Worm (Caenorhabditis elegans) whole organism, L1 larva: Measurements from ENCODE around the gene sma-2.
A peak's percentile ranks its signal among the peaks of the same experiment; 100 is the strongest.

Experiments used
- C04F5.9 ChIP-seq: sonication (generic microtip); optimal IDR thresholded peaks from 2 replicates; lab custom pipeline; 2016; ENCODE audit warnings: missing genetic modification characterization, missing compliant biosample characterization
- C16A3.4 ChIP-seq: fragments of 150-350 bp; optimal IDR thresholded peaks from 2 replicates; lab custom pipeline; 2014; ENCODE audit warnings: missing biosample characterization, missing genetic modification characterization
- C34B4.2 ChIP-seq: sonication (generic microtip); optimal IDR thresholded peaks from 2 replicates; lab custom pipeline; 2017; ENCODE audit warnings: mild to moderate bottlenecking, missing genetic modification characterization, missing compliant biosample characterization
- F16B12.6 ChIP-seq: fragments of 150-350 bp; optimal IDR thresholded peaks from 2 replicates; lab custom pipeline; 2014; ENCODE audit warnings: missing biosample characterization, missing genetic modification characterization
- Y116A8C.19 ChIP-seq: sonication (generic microtip); optimal IDR thresholded peaks from 2 replicates; lab custom pipeline; 2016; ENCODE audit warnings: missing compliant biosample characterization, missing genetic modification characterization, borderline replicate concordance
- aha-1 ChIP-seq: fragments of 150-350 bp; optimal IDR thresholded peaks from 2 replicates; lab custom pipeline; 2014; ENCODE audit warnings: missing biosample characterization, missing genetic modification characterization
- alr-1 ChIP-seq: fragments of 200-800 bp; sonication (Bioruptor generic); optimal IDR thresholded peaks from 2 replicates; lab custom pipeline; 2018; ENCODE audit warnings: borderline replicate concordance, mild to moderate bottlenecking, missing genetic modification characterization, missing compliant biosample characterization
- ceh-63 ChIP-seq: fragments of 200-800 bp; sonication (Bioruptor generic); optimal IDR thresholded peaks from 2 replicates; lab custom pipeline; 2018; ENCODE audit warnings: mild to moderate bottlenecking, missing genetic modification characterization, missing compliant biosample characterization
- ces-1 ChIP-seq: fragments of 150-350 bp; optimal IDR thresholded peaks from 2 replicates; lab custom pipeline; 2014; ENCODE audit warnings: missing biosample characterization, missing genetic modification reagents, missing genetic modification characterization
- dpl-1 ChIP-seq, 3 experiments: fragments of 150-350 bp in 2 of 3; sonication (generic microtip) in 1 of 3; optimal IDR thresholded peaks; 2 replicates each; lab custom pipeline; 2014 to 2017; ENCODE audit warnings: missing biosample characterization in 3 of 3, missing genetic modification characterization in 3 of 3, missing genetic modification reagents in 3 of 3
- dsc-1 ChIP-seq: sonication (generic microtip); optimal IDR thresholded peaks from 2 replicates; lab custom pipeline; 2016; ENCODE audit warnings: mild to moderate bottlenecking, missing genetic modification characterization, missing compliant biosample characterization
- efl-1 ChIP-seq, 4 experiments: fragments of 150-350 bp; optimal IDR thresholded peaks in 3 of 4; peaks in 1 of 4; 1 replicate in 1 of 4; 2 replicates in 3 of 4; lab custom pipeline; 2014; ENCODE audit warnings: missing biosample characterization in 2 of 4, missing genetic modification characterization in 2 of 4, missing genetic modification reagents in 2 of 4
- efl-3 ChIP-seq: fragments of 200-800 bp; sonication (Bioruptor generic); optimal IDR thresholded peaks from 2 replicates; lab custom pipeline; 2018; ENCODE audit warnings: mild to moderate bottlenecking, missing genetic modification characterization, missing compliant biosample characterization
- egl-13 ChIP-seq: sonication (generic microtip); optimal IDR thresholded peaks from 2 replicates; lab custom pipeline; 2016; ENCODE audit warnings: missing genotype, missing genetic modification reagents, missing genetic modification characterization, missing compliant biosample characterization
- elt-2 ChIP-seq: sonication (generic microtip); optimal IDR thresholded peaks from 2 replicates; lab custom pipeline; 2016; ENCODE audit warnings: missing genetic modification characterization, mild to moderate bottlenecking, inconsistent platforms, missing compliant biosample characterization, missing genetic modification reagents
- ets-5 ChIP-seq: fragments of 200-800 bp; sonication (Bioruptor generic); IDR thresholded peaks from 2 replicates; pipeline ENCODE4 v1.3.6; 2022; ENCODE audit warnings: missing genetic modification characterization, missing compliant biosample characterization
- fkh-4 ChIP-seq: sonication (generic microtip); optimal IDR thresholded peaks from 2 replicates; lab custom pipeline; 2016; ENCODE audit warnings: missing compliant biosample characterization, missing genetic modification characterization, borderline replicate concordance
- fkh-8 ChIP-seq: sonication (generic microtip); optimal IDR thresholded peaks from 2 replicates; lab custom pipeline; 2016; ENCODE audit warnings: mild to moderate bottlenecking, missing genetic modification characterization, missing compliant biosample characterization
- fos-1 ChIP-seq: fragments of 150-350 bp; optimal IDR thresholded peaks from 2 replicates; lab custom pipeline; 2014; ENCODE audit warnings: missing biosample characterization, missing genetic modification characterization
- hlh-17 ChIP-seq: fragments of 200-800 bp; sonication (Bioruptor generic); optimal IDR thresholded peaks from 2 replicates; lab custom pipeline; 2018; ENCODE audit warnings: missing genetic modification characterization, mild to moderate bottlenecking, missing compliant biosample characterization, moderate library complexity, borderline replicate concordance
- hlh-4 ChIP-seq: sonication (generic microtip); optimal IDR thresholded peaks from 2 replicates; lab custom pipeline; 2016; ENCODE audit warnings: mild to moderate bottlenecking, missing genetic modification characterization, missing compliant biosample characterization
- lin-13 ChIP-seq: fragments of 150-350 bp; optimal IDR thresholded peaks from 2 replicates; lab custom pipeline; 2014; ENCODE audit warnings: missing biosample characterization, missing genetic modification reagents, missing genetic modification characterization
- lin-14 ChIP-seq: fragments of 200-800 bp; sonication (Bioruptor generic); optimal IDR thresholded peaks from 2 replicates; lab custom pipeline; 2018; ENCODE audit warnings: mild to moderate bottlenecking, missing genetic modification characterization, moderate library complexity, missing compliant biosample characterization
- lin-15B ChIP-seq: fragments of 150-350 bp; sonication (generic microtip); optimal IDR thresholded peaks from 3 replicates; lab custom pipeline; 2014; ENCODE audit warnings: missing biosample characterization, missing genetic modification characterization
- lin-35 ChIP-seq, 2 experiments: fragments of 150-350 bp; optimal IDR thresholded peaks; 2 replicates each; lab custom pipeline; 2014; ENCODE audit warnings: missing biosample characterization in 2 of 2, missing genetic modification characterization in 2 of 2, missing genetic modification reagents in 2 of 2
- lin-39 ChIP-seq: fragments of 150-350 bp; optimal IDR thresholded peaks from 2 replicates; lab custom pipeline; 2014; ENCODE audit warnings: missing biosample characterization, missing genetic modification reagents, missing genetic modification characterization
- mab-9 ChIP-seq: fragments of 200-800 bp; sonication (Bioruptor generic); IDR thresholded peaks from 2 replicates; pipeline ENCODE4 v1.3.6; 2022; ENCODE audit warnings: missing genetic modification reagents, missing genetic modification characterization, missing compliant biosample characterization
- mdl-1 ChIP-seq, 2 experiments: fragments of 150-350 bp; optimal IDR thresholded peaks; 2 replicates each; lab custom pipeline; 2014 to 2017; ENCODE audit warnings: missing biosample characterization in 2 of 2, missing genetic modification characterization in 2 of 2, inconsistent platforms in 1 of 2
- mef-2 ChIP-seq: fragments of 150-350 bp; optimal IDR thresholded peaks from 2 replicates; lab custom pipeline; 2014; ENCODE audit warnings: missing biosample characterization, missing genetic modification characterization
- nhr-12 ChIP-seq: sonication (generic microtip); optimal IDR thresholded peaks from 2 replicates; lab custom pipeline; 2017; ENCODE audit warnings: missing biosample characterization, missing genetic modification characterization
- nhr-19 ChIP-seq: fragments of 200-800 bp; sonication (Bioruptor generic); conservative IDR thresholded peaks from 2 replicates; pipeline ENCODE4 v1.3.6; 2022; ENCODE audit warnings: missing genetic modification characterization, missing compliant biosample characterization
- nhr-20 ChIP-seq: sonication (generic microtip); optimal IDR thresholded peaks from 2 replicates; lab custom pipeline; 2016; ENCODE audit warnings: mild to moderate bottlenecking, missing genetic modification characterization, missing compliant biosample characterization
- nhr-237 ChIP-seq: fragments of 150-350 bp; optimal IDR thresholded peaks from 2 replicates; lab custom pipeline; 2014; ENCODE audit warnings: missing biosample characterization, missing genetic modification characterization
- nhr-28 ChIP-seq: fragments of 150-350 bp; optimal IDR thresholded peaks from 2 replicates; lab custom pipeline; 2014; ENCODE audit warnings: missing biosample characterization, missing genetic modification characterization
- nhr-47 ChIP-seq: sonication (generic microtip); optimal IDR thresholded peaks from 2 replicates; lab custom pipeline; 2016; ENCODE audit warnings: mild to moderate bottlenecking, missing genetic modification characterization, moderate library complexity, missing compliant biosample characterization
- nhr-71 ChIP-seq: sonication (generic microtip); optimal IDR thresholded peaks from 2 replicates; lab custom pipeline; 2016; ENCODE audit warnings: mild to moderate bottlenecking, missing genetic modification characterization, moderate library complexity, missing compliant biosample characterization
- nhr-76 ChIP-seq: sonication (generic microtip); optimal IDR thresholded peaks from 2 replicates; lab custom pipeline; 2017; ENCODE audit warnings: missing biosample characterization, missing genetic modification characterization
- nhr-84 ChIP-seq: sonication (generic microtip); optimal IDR thresholded peaks from 2 replicates; lab custom pipeline; 2017; ENCODE audit warnings: missing biosample characterization, missing genetic modification characterization
- nhr-85 ChIP-seq: sonication (generic microtip); peaks from one replicate; lab custom pipeline; 2016; ENCODE audit warnings: missing genetic modification characterization, inconsistent platforms, missing compliant biosample characterization
- pag-3 ChIP-seq: sonication (generic microtip); optimal IDR thresholded peaks from 2 replicates; lab custom pipeline; 2017; ENCODE audit warnings: missing genetic modification characterization, mild to moderate bottlenecking, missing compliant biosample characterization, antibody characterized with exemption, borderline replicate concordance; ENCODE audit not compliant: insufficient read depth
- pqm-1 ChIP-seq: sonication (generic microtip); optimal IDR thresholded peaks from 3 replicates; lab custom pipeline; 2017; ENCODE audit warnings: missing biosample characterization, missing genetic modification characterization
- skn-1 ChIP-seq: fragments of 150-350 bp; optimal IDR thresholded peaks from 2 replicates; lab custom pipeline; 2014; ENCODE audit warnings: missing biosample characterization, missing genetic modification characterization
- sup-37 ChIP-seq: fragments of 200-800 bp; sonication (Bioruptor generic); optimal IDR thresholded peaks from 2 replicates; lab custom pipeline; 2018; ENCODE audit warnings: mild to moderate bottlenecking, missing genetic modification characterization, missing compliant biosample characterization
- tbx-2 ChIP-seq: sonication (generic microtip); optimal IDR thresholded peaks from 2 replicates; lab custom pipeline; 2016; ENCODE audit warnings: missing genetic modification characterization, missing compliant biosample characterization
- tlp-1 ChIP-seq: fragments of 150-350 bp; optimal IDR thresholded peaks from 2 replicates; lab custom pipeline; 2014; ENCODE audit warnings: missing biosample characterization, missing genetic modification characterization
- unc-30 ChIP-seq: sonication (generic microtip); optimal IDR thresholded peaks from 2 replicates; lab custom pipeline; 2017; ENCODE audit warnings: missing biosample characterization, missing genetic modification characterization
- unc-62 ChIP-seq: fragments of 150-350 bp; optimal IDR thresholded peaks from 2 replicates; lab custom pipeline; 2014; ENCODE audit warnings: missing biosample characterization, missing genetic modification reagents, missing genetic modification characterization
- unc-86 ChIP-seq: sonication (generic microtip); optimal IDR thresholded peaks from 2 replicates; lab custom pipeline; 2016; ENCODE audit warnings: missing genetic modification characterization, missing compliant biosample characterization
- xbp-1 ChIP-seq: sonication (generic microtip); optimal IDR thresholded peaks from 2 replicates; lab custom pipeline; 2016; ENCODE audit warnings: missing genetic modification characterization, missing compliant biosample characterization
- zag-1 ChIP-seq: fragments of 150-350 bp; optimal IDR thresholded peaks from 2 replicates; lab custom pipeline; 2014; ENCODE audit warnings: missing biosample characterization, missing genetic modification characterization
- zip-4 ChIP-seq: fragments of 200-800 bp; sonication (Bioruptor generic); optimal IDR thresholded peaks from 2 replicates; lab custom pipeline; 2018; ENCODE audit warnings: mild to moderate bottlenecking, missing genetic modification characterization, moderate library complexity, missing compliant biosample characterization
- ztf-11 ChIP-seq, 2 experiments: sonication (generic microtip); optimal IDR thresholded peaks; 2 replicates each; lab custom pipeline; 2016 to 2017; ENCODE audit warnings: missing genetic modification characterization in 2 of 2, missing biosample characterization in 1 of 2, missing compliant biosample characterization in 1 of 2
- ztf-4 ChIP-seq: fragments of 150-350 bp; optimal IDR thresholded peaks from 2 replicates; lab custom pipeline; 2014; ENCODE audit warnings: missing biosample characterization, missing genetic modification characterization

Gene sma-2

ce11 chrIII:8749487-8749886 lies at the start of gene sma-2:
Gene sma-2, plus strand, starts transcription at chrIII:8749680.
- TF ChIP-seq tbx-2 (tag; lab: Kevin White, UChicago) (peak; percentile 81), mdl-1 (tag; optimal IDR thresholded peaks at IDR 0.05; lab: Kevin White, UChicago) (peak in 1 of 2 experiments; percentile 36), nhr-71 (peak; percentile 77), elt-2 (peak; percentile 87), fos-1 (no peak), nhr-12 (tag; lab: Kevin White, UChicago) (no peak), lin-14 (peak; percentile 81), zag-1 (tag; lab: Kevin White, UChicago) (no peak), ztf-11 (tag; optimal IDR thresholded peaks at IDR 0.05; lab: Kevin White, UChicago) (peak in 1 of 2 experiments; percentile 22), mef-2 (tag; lab: Kevin White, UChicago) (no peak), lin-35 (GFP tag; optimal IDR thresholded peaks at IDR 0.05; lab: Kevin White, UChicago) (peak; percentile 27 to 78), xbp-1 (peak; percentile 32), nhr-47 (peak; percentile 45), tlp-1 (tag; lab: Kevin White, UChicago) (no peak), ztf-4 (tag; lab: Kevin White, UChicago) (peak; percentile 14), C34B4.2 (tag; lab: Kevin White, UChicago) (no peak), C16A3.4 (tag; lab: Kevin White, UChicago) (peak; percentile 41), nhr-84 (tag; lab: Kevin White, UChicago) (no peak), skn-1 (tag; lab: Kevin White, UChicago) (peak; percentile 14), pag-3 (tag; lab: Kevin White, UChicago) (no peak), nhr-28 (tag; lab: Kevin White, UChicago) (no peak), nhr-237 (no peak), nhr-20 (tag; lab: Kevin White, UChicago) (peak; percentile 85), pqm-1 (tag; lab: Kevin White, UChicago) (no peak), lin-39 (tag; lab: Kevin White, UChicago) (no peak), sup-37 (no peak), nhr-19 (peak; percentile 48), lin-13 (GFP tag; lab: Kevin White, UChicago) (peak; percentile 20), dpl-1 (GFP tag; optimal IDR thresholded peaks at IDR 0.05; lab: Kevin White, UChicago) (peak; percentile 2 to 49 (median 42)), lin-15B (no peak), mab-9 (GFP tag; lab: Robert Waterston, UW) (no peak), aha-1 (tag; lab: Kevin White, UChicago) (no peak), ets-5 (no peak), unc-62 (GFP tag; lab: Kevin White, UChicago) (no peak), zip-4 (GFP tag; lab: Kevin White, UChicago) (no peak), fkh-8 (no peak), hlh-17 (GFP tag; lab: Kevin White, UChicago) (no peak), fkh-4 (tag; lab: Kevin White, UChicago) (no peak), ces-1 (no peak), Y116A8C.19 (no peak), alr-1 (tag; lab: Kevin White, UChicago) (no peak), C04F5.9 (tag; lab: Kevin White, UChicago) (no peak), efl-3 (no peak), nhr-76 (no peak), F16B12.6 (no peak), unc-30 (tag; lab: Kevin White, UChicago) (no peak), efl-1 (optimal IDR thresholded peaks at IDR 0.05; lab: Kevin White, UChicago) (peak; percentile 54 to 55), efl-1 (GFP tag; optimal IDR thresholded peaks at IDR 0.05 in 1 of 2; lab: Kevin White, UChicago) (peak in 1 of 2 experiments; percentile 94), egl-13 (no peak), dsc-1 (tag; lab: Kevin White, UChicago) (no peak), hlh-4 (tag; lab: Kevin White, UChicago) (no peak), nhr-85 (tag; lab: Kevin White, UChicago) (peak; percentile 80), unc-86 (no peak), ceh-63 (GFP tag; lab: Kevin White, UChicago) (no peak)
